Worm (Caenorhabditis elegans) whole organism, mixed stage, embryonic: ENCODE data around the gene orc-4.

Experiments used
- cnd-1 ChIP-seq: fragments of 200-800 bp; sonication (Bioruptor generic); optimal IDR thresholded peaks from 2 replicates; lab custom pipeline; 2018; ENCODE audit warnings: mild to moderate bottlenecking, missing genetic modification characterization, missing compliant biosample characterization
- lin-13 ChIP-seq: fragments of 150-350 bp; optimal IDR thresholded peaks from 2 replicates; lab custom pipeline; 2014; ENCODE audit warnings: missing biosample characterization, missing genetic modification characterization
- nhr-237 ChIP-seq: fragments of 150-350 bp; optimal IDR thresholded peaks from 2 replicates; lab custom pipeline; 2014; ENCODE audit warnings: missing biosample characterization, missing genetic modification characterization
- nhr-28 ChIP-seq: fragments of 150-350 bp; optimal IDR thresholded peaks from 2 replicates; lab custom pipeline; 2014; ENCODE audit warnings: missing biosample characterization, missing genetic modification characterization
- pha-4 ChIP-seq: fragments of 150-350 bp; optimal IDR thresholded peaks from 2 replicates; lab custom pipeline; 2018; ENCODE audit warnings: missing biosample characterization, missing genetic modification reagents, missing genetic modification characterization
- unc-39 ChIP-seq: fragments of 150-350 bp; optimal IDR thresholded peaks from 2 replicates; lab custom pipeline; 2014; ENCODE audit warnings: missing biosample characterization, missing genetic modification characterization
- ztf-11 ChIP-seq: fragments of 150-350 bp; optimal IDR thresholded peaks from 2 replicates; lab custom pipeline; 2014; ENCODE audit warnings: missing biosample characterization, missing genetic modification characterization

ce11 chrIII:10649219-10649618 is 3.2 kb downstream of the orc-4 start, which contains the start of gene emg-1:
- TF ChIP-seq pha-4, result no peak
- no peak for TF ChIP-seq nhr-28 (tag; lab: Kevin White, UChicago)
- no peak for TF ChIP-seq lin-13 (tag; lab: Kevin White, UChicago)
- TF ChIP-seq ztf-11 (tag; lab: Kevin White, UChicago), result no peak
- no peak for TF ChIP-seq unc-39 (tag; lab: Kevin White, UChicago)
- no peak for TF ChIP-seq cnd-1 (tag; lab: Kevin White, UChicago)
- no peak for TF ChIP-seq nhr-237 (tag; lab: Kevin White, UChicago)
